Fruit fly (Drosophila melanogaster): ENCODE results near the gene Pka-R1.

- TF ChIP-seq toe (GFP tag; optimal IDR thresholded peaks at IDR 0.05) (no peak), CG7045 (GFP tag; optimal IDR thresholded peaks at IDR 0.05) (no peak), CG5204 (GFP tag; optimal IDR thresholded peaks at IDR 0.05) (no peak), Crg-1 (GFP tag; optimal IDR thresholded peaks at IDR 0.05) (no peak), CG7101 (tag; optimal IDR thresholded peaks at IDR 0.05) (no peak), Clk (GFP tag; optimal IDR thresholded peaks at IDR 0.05) (no peak), CG11617 (GFP tag; optimal IDR thresholded peaks at IDR 0.05) (no peak), cic (GFP tag; optimal IDR thresholded peaks at IDR 0.05) (no peak)
These were observed 41.7 kb downstream of the Pka-R1 start for dm6 chr3L:20857609-20858008.
